Fruit fly (Drosophila melanogaster) whole organism, embryonic: ENCODE results near the gene CG10621.
A peak's percentile ranks its signal among the peaks of the same experiment; 100 is the strongest.

Source experiments
- Atf-2 ChIP-seq: fragments of 200-800 bp; sonication (Bioruptor generic); optimal IDR thresholded peaks from 2 replicates; lab custom pipeline; 2016; ENCODE audit warnings: missing biosample characterization, missing genetic modification characterization
- CG12769 ChIP-seq: fragments of 200-800 bp; sonication (Bioruptor generic); optimal IDR thresholded peaks from 2 replicates; lab custom pipeline; 2019; ENCODE audit warnings: missing biosample characterization, mild to moderate bottlenecking, missing genetic modification characterization, moderate library complexity
- CG12942 ChIP-seq: fragments of 200-800 bp; sonication (Bioruptor generic); optimal IDR thresholded peaks from 3 replicates; lab custom pipeline; 2016; ENCODE audit warnings: missing biosample characterization, missing genetic modification characterization
- CG14667 ChIP-seq: fragments of 200-800 bp; sonication (Bioruptor generic); IDR thresholded peaks from 2 replicates; pipeline ENCODE4 v1.3.6; 2022; ENCODE audit warnings: missing biosample characterization, missing genetic modification characterization
- CG15479 ChIP-seq: fragments of 200-800 bp; sonication (Bioruptor generic); optimal IDR thresholded peaks from 3 replicates; lab custom pipeline; 2019; ENCODE audit warnings: missing biosample characterization, mild to moderate bottlenecking, missing genetic modification characterization, moderate library complexity
- CG16813 ChIP-seq: fragments of 200-800 bp; sonication (Bioruptor generic); IDR thresholded peaks from 3 replicates; pipeline ENCODE4 v1.3.6; 2022; ENCODE audit warnings: missing biosample characterization, missing genetic modification characterization; ENCODE audit not compliant: partially characterized antibody
- CG17328 ChIP-seq: fragments of 200-800 bp; sonication (Bioruptor generic); IDR thresholded peaks from 2 replicates; pipeline ENCODE4 v1.3.6; 2022; ENCODE audit warnings: missing biosample characterization, missing genetic modification characterization
- CG18262 ChIP-seq: fragments of 200-800 bp; optimal IDR thresholded peaks from 3 replicates; lab custom pipeline; 2019; ENCODE audit warnings: missing biosample characterization, mild to moderate bottlenecking, missing genetic modification characterization, moderate library complexity
- CG18599 ChIP-seq: fragments of 200-800 bp; sonication (Bioruptor generic); optimal IDR thresholded peaks from 3 replicates; lab custom pipeline; 2017; ENCODE audit warnings: missing biosample characterization, missing genetic modification characterization, mild to moderate bottlenecking, moderate library complexity, missing genetic modification reagents
- CG3065 ChIP-seq: fragments of 200-800 bp; sonication (Bioruptor generic); optimal IDR thresholded peaks from 2 replicates; lab custom pipeline; 2016; ENCODE audit warnings: missing biosample characterization, missing genetic modification characterization
- CG4424 ChIP-seq: fragments of 200-800 bp; sonication (Bioruptor generic); optimal IDR thresholded peaks from 3 replicates; lab custom pipeline; 2016; ENCODE audit warnings: missing biosample characterization, missing genetic modification characterization
- CG4730 ChIP-seq: fragments of 200-800 bp; sonication (Bioruptor generic); IDR thresholded peaks from 2 replicates; pipeline ENCODE4 v1.3.6; 2022; ENCODE audit warnings: missing biosample characterization, missing genetic modification characterization
- CG4820 ChIP-seq: fragments of 200-800 bp; sonication (Bioruptor generic); optimal IDR thresholded peaks from 3 replicates; lab custom pipeline; 2016; ENCODE audit warnings: missing biosample characterization, missing genetic modification characterization
- CG5245 ChIP-seq: fragments of 200-800 bp; sonication (Bioruptor generic); optimal IDR thresholded peaks from 3 replicates; lab custom pipeline; 2016; ENCODE audit warnings: missing biosample characterization, missing genetic modification characterization
- CG6765 ChIP-seq: fragments of 200-800 bp; sonication (Bioruptor generic); optimal IDR thresholded peaks from 3 replicates; lab custom pipeline; 2017; ENCODE audit warnings: missing biosample characterization, mild to moderate bottlenecking, missing genetic modification characterization
- CG8281 ChIP-seq: fragments of 200-800 bp; sonication (Bioruptor generic); optimal IDR thresholded peaks from 2 replicates; lab custom pipeline; 2018; ENCODE audit warnings: missing biosample characterization, mild to moderate bottlenecking, missing genetic modification characterization, moderate library complexity
- CG9797 ChIP-seq: fragments of 200-800 bp; sonication (Bioruptor generic); optimal IDR thresholded peaks from 3 replicates; lab custom pipeline; 2018; ENCODE audit warnings: missing biosample characterization, mild to moderate bottlenecking, missing genetic modification characterization
- CG9932 ChIP-seq: fragments of 200-800 bp; sonication (Bioruptor generic); IDR thresholded peaks from 2 replicates; pipeline ENCODE4 v1.3.6; 2022; ENCODE audit warnings: missing biosample characterization, missing genetic modification characterization
- D ChIP-seq, 2 experiments: fragments of 200-800 bp in 1 of 2; fragments of >200 bp in 1 of 2; sonication (Bioruptor generic) in 1 of 2; optimal IDR thresholded peaks; 2 replicates in 1 of 2; 3 replicates in 1 of 2; lab custom pipeline; 2017; ENCODE audit warnings: mild to moderate bottlenecking in 1 of 2, missing biosample characterization in 1 of 2, missing genetic modification characterization in 1 of 2, missing genetic modification reagents in 1 of 2
- Dbx ChIP-seq: fragments of 200-800 bp; sonication (Bioruptor generic); IDR thresholded peaks from 3 replicates; pipeline ENCODE4 v1.3.6; 2022; ENCODE audit warnings: missing biosample characterization, missing genetic modification characterization
- Dp ChIP-seq: fragments of 200-800 bp; sonication (Bioruptor generic); optimal IDR thresholded peaks from 2 replicates; lab custom pipeline; 2018; ENCODE audit warnings: missing biosample characterization, mild to moderate bottlenecking, missing genetic modification characterization, moderate library complexity
- GATAe ChIP-seq: fragments of 200-800 bp; sonication (Bioruptor generic); conservative IDR thresholded peaks from 2 replicates; pipeline ENCODE4 v1.3.6; 2022; ENCODE audit warnings: missing biosample characterization, missing genetic modification characterization
- Gug ChIP-seq: fragments of 200-800 bp; sonication (Bioruptor generic); IDR thresholded peaks from 4 replicates; pipeline ENCODE4 v1.3.6; 2022; ENCODE audit warnings: missing biosample characterization, missing genetic modification characterization
- Hmr ChIP-seq: fragments of 200-800 bp; sonication (Bioruptor generic); optimal IDR thresholded peaks from 3 replicates; lab custom pipeline; 2017; ENCODE audit warnings: mild to moderate bottlenecking, missing biosample characterization, missing genetic modification reagents, missing genetic modification characterization
- Lhr ChIP-seq: fragments of 200-800 bp; sonication (Bioruptor generic); optimal IDR thresholded peaks from 3 replicates; lab custom pipeline; 2017; ENCODE audit warnings: mild to moderate bottlenecking, missing biosample characterization, missing genetic modification reagents, missing genetic modification characterization
- Lpt ChIP-seq: fragments of >200 bp; optimal IDR thresholded peaks from 2 replicates; lab custom pipeline; 2018; ENCODE audit warnings: missing biosample characterization, missing genetic modification characterization
- MESR4 ChIP-seq: fragments of 200-800 bp; sonication (Bioruptor generic); optimal IDR thresholded peaks from 2 replicates; lab custom pipeline; 2018; ENCODE audit warnings: missing biosample characterization, mild to moderate bottlenecking, missing genetic modification characterization, moderate library complexity
- Mad ChIP-seq: fragments of 200-800 bp; sonication (Bioruptor generic); optimal IDR thresholded peaks from 2 replicates; lab custom pipeline; 2016; ENCODE audit warnings: missing biosample characterization, missing genetic modification characterization
- Mes4 ChIP-seq: fragments of 200-800 bp; sonication (Bioruptor generic); optimal IDR thresholded peaks from 2 replicates; lab custom pipeline; 2016; ENCODE audit warnings: missing biosample characterization, missing genetic modification characterization
- Sox100B ChIP-seq: fragments of 200-800 bp; sonication (Bioruptor generic); optimal IDR thresholded peaks from 3 replicates; lab custom pipeline; 2018; ENCODE audit warnings: missing biosample characterization, mild to moderate bottlenecking, missing genetic modification characterization
- Sry-δ ChIP-seq: fragments of 200-800 bp; sonication (Bioruptor generic); optimal IDR thresholded peaks from 2 replicates; lab custom pipeline; 2016; ENCODE audit warnings: missing biosample characterization, missing genetic modification characterization
- cwo ChIP-seq: fragments of 200-800 bp; sonication (Bioruptor generic); optimal IDR thresholded peaks from 3 replicates; lab custom pipeline; 2017; ENCODE audit warnings: missing biosample characterization, missing genetic modification characterization, mild to moderate bottlenecking, moderate library complexity, missing genetic modification reagents
- dati ChIP-seq: fragments of 200-800 bp; sonication (Bioruptor generic); IDR thresholded peaks from 2 replicates; pipeline ENCODE4 v1.3.6; 2022; ENCODE audit warnings: missing biosample characterization, missing genetic modification characterization
- dm ChIP-seq: fragments of 200-800 bp; sonication (Bioruptor generic); optimal IDR thresholded peaks from 3 replicates; lab custom pipeline; 2016; ENCODE audit warnings: missing biosample characterization, missing genetic modification characterization
- ewg ChIP-seq: fragments of 200-800 bp; sonication (Bioruptor generic); optimal IDR thresholded peaks from 3 replicates; lab custom pipeline; 2017; ENCODE audit warnings: mild to moderate bottlenecking, missing biosample characterization, missing genetic modification reagents, missing genetic modification characterization
- ind ChIP-seq: fragments of 200-800 bp; sonication (Bioruptor generic); optimal IDR thresholded peaks from 3 replicates; lab custom pipeline; 2016; ENCODE audit warnings: missing biosample characterization, missing genetic modification characterization
- mirr ChIP-seq: fragments of 200-800 bp; sonication (Bioruptor generic); optimal IDR thresholded peaks from 3 replicates; lab custom pipeline; 2018; ENCODE audit warnings: missing biosample characterization, mild to moderate bottlenecking, missing genetic modification characterization
- nom ChIP-seq: fragments of 200-800 bp; sonication (Bioruptor generic); optimal IDR thresholded peaks from 2 replicates; lab custom pipeline; 2017; ENCODE audit warnings: missing biosample characterization, missing genetic modification characterization, mild to moderate bottlenecking, moderate library complexity, missing genetic modification reagents
- psq ChIP-seq: fragments of 200-800 bp; sonication (Bioruptor generic); optimal IDR thresholded peaks from 2 replicates; lab custom pipeline; 2017; ENCODE audit warnings: missing biosample characterization, missing genetic modification characterization
- pum ChIP-seq: fragments of 200-800 bp; sonication (Bioruptor generic); optimal IDR thresholded peaks from 2 replicates; lab custom pipeline; 2016; ENCODE audit warnings: missing biosample characterization, missing genetic modification characterization
- pzg ChIP-seq: fragments of 200-800 bp; sonication (Bioruptor generic); optimal IDR thresholded peaks from 3 replicates; lab custom pipeline; 2018; ENCODE audit warnings: missing biosample characterization, mild to moderate bottlenecking, missing genetic modification characterization, moderate library complexity
- rib ChIP-seq: fragments of 200-800 bp; sonication (Bioruptor generic); IDR thresholded peaks from 2 replicates; pipeline ENCODE4 v1.3.6; 2022; ENCODE audit warnings: missing biosample characterization, missing genetic modification characterization
- ro ChIP-seq: fragments of 200-800 bp; sonication (Bioruptor generic); IDR thresholded peaks from 2 replicates; pipeline ENCODE4 v1.3.6; 2022; ENCODE audit warnings: missing biosample characterization, missing genetic modification characterization
- salm ChIP-seq: fragments of 200-800 bp; sonication (Bioruptor generic); optimal IDR thresholded peaks from 2 replicates; lab custom pipeline; 2018; ENCODE audit warnings: missing biosample characterization, mild to moderate bottlenecking, missing genetic modification characterization
- tio ChIP-seq: fragments of 200-800 bp; sonication (Bioruptor generic); optimal IDR thresholded peaks from 2 replicates; lab custom pipeline; 2017; ENCODE audit warnings: missing biosample characterization, missing genetic modification characterization, inconsistent platforms
- toy ChIP-seq: fragments of 200-800 bp; sonication (Bioruptor generic); IDR thresholded peaks from 2 replicates; pipeline ENCODE4 v1.3.6; 2022; ENCODE audit warnings: missing biosample characterization, missing genetic modification characterization
- trh ChIP-seq: fragments of 200-800 bp; sonication (Bioruptor generic); optimal IDR thresholded peaks from 2 replicates; lab custom pipeline; 2016; ENCODE audit warnings: missing biosample characterization, missing genetic modification characterization
- unpg ChIP-seq: fragments of 200-800 bp; sonication (Bioruptor generic); optimal IDR thresholded peaks from 3 replicates; lab custom pipeline; 2018; ENCODE audit warnings: missing biosample characterization, mild to moderate bottlenecking, missing genetic modification characterization, moderate library complexity

Gene CG10621

dm6 chr2L:18987078-18987895 lies 33.1 kb upstream of the CG10621 start, which contains the start of the genes Swip-1 and EMC5 (continued):
- TF ChIP-seq Lhr (peak; percentile 1), CG8281 (tag; lab: Kevin White, UChicago) (no peak), salm (tag; lab: Kevin White, UChicago) (no peak), tio (GFP tag; lab: Kevin White, UChicago) (peak; percentile 17), CG18599 (peak; percentile 47), pzg (GFP tag; lab: Kevin White, UChicago) (peak; percentile 55), cwo (no peak), Dbx (GFP tag; lab: Robert Waterston, UW) (peak; percentile 69), CG5245 (GFP tag; lab: Kevin White, UChicago) (peak; percentile 19), unpg (peak; percentile 49), Dp (GFP tag; lab: Kevin White, UChicago) (peak; percentile 64), Lpt (no peak), CG3065 (GFP tag; lab: Kevin White, UChicago) (no peak), Mes4 (no peak), rib (GFP tag; lab: Robert Waterston, UW) (0 out of 2 replicates have a peak, but pooled peaks have one; percentile 20), CG4730 (peak; percentile 39; the same call in 1 of the 2 replicates), Sox100B (GFP tag; lab: Kevin White, UChicago) (peak; percentile 62), CG14667 (GFP tag; lab: Robert Waterston, UW) (0 out of 2 replicates have a peak, but pooled peaks have one; percentile 26), dm (GFP tag; lab: Kevin White, UChicago) (peak; percentile 4), psq (no peak), trh (GFP tag; lab: Kevin White, UChicago) (peak; percentile 51), Hmr (GFP tag; lab: Kevin White, UChicago) (peak; percentile 58), ro (GFP tag; lab: Robert Waterston, UW) (no peak), CG16813 (GFP tag; lab: Robert Waterston, UW) (peak; percentile 68), CG4820 (GFP tag; lab: Kevin White, UChicago) (peak; percentile 43), Gug (peak; percentile 45; the same call in 1 of the 4 replicates), CG18262 (tag; lab: Kevin White, UChicago) (peak; percentile 78), ind (GFP tag; lab: Kevin White, UChicago) (peak; percentile 59), CG4424 (peak; percentile 67), pum (no peak), CG9932 (GFP tag; lab: Robert Waterston, UW) (peak; percentile 87), CG9797 (GFP tag; lab: Kevin White, UChicago) (peak; percentile 77), CG15479 (GFP tag; lab: Kevin White, UChicago) (no peak), CG12769 (tag; lab: Kevin White, UChicago) (no peak), dati (no peak), nom (peak; percentile 43), ewg (GFP tag; lab: Kevin White, UChicago) (peak; percentile 16), CG12942 (GFP tag; lab: Kevin White, UChicago) (peak; percentile 50), CG17328 (GFP tag; lab: Robert Waterston, UW) (no peak; the same call in 1 of the 2 replicates), CG6765 (no peak), mirr (GFP tag; lab: Kevin White, UChicago) (no peak), Atf-2 (GFP tag; lab: Kevin White, UChicago) (no peak), Mad (no peak), GATAe (GFP tag; lab: Robert Waterston, UW) (no peak), MESR4 (GFP tag; lab: Kevin White, UChicago) (peak; percentile 73), D (optimal IDR thresholded peaks at IDR 0.05; lab: Kevin White, UChicago) (no peak), D (GFP tag; optimal IDR thresholded peaks at IDR 0.05; lab: Kevin White, UChicago) (peak; percentile 14), toy (GFP tag; lab: Robert Waterston, UW) (no peak), Sry-δ (GFP tag; lab: Kevin White, UChicago) (peak; percentile 68)
